Worm (Caenorhabditis elegans) whole organism, mixed stage, embryonic: Measurements from ENCODE around the gene F21C10.11.

ENCODE experiments used
- ceh-43 ChIP-seq: fragments of 200-800 bp; sonication (Bioruptor generic); optimal IDR thresholded peaks from 2 replicates; lab custom pipeline; 2018; ENCODE audit warnings: mild to moderate bottlenecking, missing genetic modification characterization, moderate library complexity, missing compliant biosample characterization
- unc-39 ChIP-seq: fragments of 150-350 bp; optimal IDR thresholded peaks from 2 replicates; lab custom pipeline; 2014; ENCODE audit warnings: missing biosample characterization, missing genetic modification characterization
- unc-62 ChIP-seq: fragments of 150-350 bp; optimal IDR thresholded peaks from 2 replicates; lab custom pipeline; 2014; ENCODE audit warnings: missing biosample characterization, missing genetic modification reagents, missing genetic modification characterization
- ztf-11 ChIP-seq: fragments of 150-350 bp; optimal IDR thresholded peaks from 2 replicates; lab custom pipeline; 2014; ENCODE audit warnings: missing biosample characterization, missing genetic modification characterization

ce11 chrV:9112467-9112866 is 10.8 kb upstream of the F21C10.11 start, which contains the start of gene F21C10.7:
- TF ChIP-seq ztf-11 (tag; lab: Kevin White, UChicago) (no peak), unc-39 (tag; lab: Kevin White, UChicago) (no peak), unc-62 (GFP tag; lab: Kevin White, UChicago) (no peak), ceh-43 (GFP tag; lab: Kevin White, UChicago) (no peak)
